Worm (Caenorhabditis elegans) whole organism, early embryonic: ENCODE results near the gene C14C11.7.

Experiments
- B0310.2 ChIP-seq: sonication (generic microtip); optimal IDR thresholded peaks from 2 replicates; lab custom pipeline; 2016; ENCODE audit warnings: mild to moderate bottlenecking, missing genetic modification characterization, missing compliant biosample characterization
- F13C5.2 ChIP-seq: sonication (generic microtip); optimal IDR thresholded peaks from 2 replicates; lab custom pipeline; 2017; ENCODE audit warnings: mild to moderate bottlenecking, missing genetic modification characterization, inconsistent platforms, missing compliant biosample characterization
- aly-1 ChIP-seq: sonication (generic microtip); optimal IDR thresholded peaks from 2 replicates; lab custom pipeline; 2016; ENCODE audit warnings: missing genetic modification characterization, missing compliant biosample characterization
- ama-1 ChIP-seq: fragments of 150-350 bp; optimal IDR thresholded peaks from 2 replicates; lab custom pipeline; 2014
- ceh-13 ChIP-seq: fragments of 200-800 bp; sonication (Bioruptor generic); optimal IDR thresholded peaks from 2 replicates; lab custom pipeline; 2018; ENCODE audit warnings: mild to moderate bottlenecking, missing genetic modification characterization, missing compliant biosample characterization
- ceh-36 ChIP-seq: sonication (generic microtip); optimal IDR thresholded peaks from 2 replicates; lab custom pipeline; 2016; ENCODE audit warnings: missing genetic modification characterization, inconsistent platforms, missing compliant biosample characterization
- ets-7 ChIP-seq: sonication (generic microtip); optimal IDR thresholded peaks from 2 replicates; lab custom pipeline; 2016; ENCODE audit warnings: missing genotype, missing genetic modification characterization, missing compliant biosample characterization
- flt-1 ChIP-seq: fragments of 200-800 bp; sonication (Bioruptor generic); IDR thresholded peaks from 2 replicates; pipeline ENCODE4 v1.3.6; 2022; ENCODE audit warnings: missing genetic modification characterization, missing compliant biosample characterization
- hmbx-1 ChIP-seq: sonication (generic microtip); optimal IDR thresholded peaks from 2 replicates; lab custom pipeline; 2016; ENCODE audit warnings: mild to moderate bottlenecking, missing genetic modification characterization, missing compliant biosample characterization
- hmg-4 ChIP-seq: fragments of 200-800 bp; sonication (Bioruptor generic); optimal IDR thresholded peaks from 2 replicates; lab custom pipeline; 2018; ENCODE audit warnings: mild to moderate bottlenecking, missing genetic modification characterization, missing compliant biosample characterization
- hnd-1 ChIP-seq: sonication (generic microtip); optimal IDR thresholded peaks from 2 replicates; lab custom pipeline; 2016; ENCODE audit warnings: missing genetic modification characterization, missing compliant biosample characterization
- pes-1 ChIP-seq: fragments of 200-800 bp; sonication (Bioruptor generic); IDR thresholded peaks from 2 replicates; pipeline ENCODE4 v1.3.6; 2022; ENCODE audit warnings: missing genetic modification reagents, missing genetic modification characterization, missing compliant biosample characterization
- scrt-1 ChIP-seq: fragments of 200-800 bp; sonication (Bioruptor generic); IDR thresholded peaks from 2 replicates; pipeline ENCODE4 v1.3.6; 2022; ENCODE audit warnings: missing genetic modification characterization, missing compliant biosample characterization
- sea-1 ChIP-seq: fragments of 200-800 bp; sonication (Bioruptor generic); conservative IDR thresholded peaks from 2 replicates; pipeline ENCODE4 v1.3.6; 2022; ENCODE audit warnings: missing genetic modification characterization, missing compliant biosample characterization
- tbx-11 ChIP-seq: fragments of 200-800 bp; sonication (Bioruptor generic); IDR thresholded peaks from 2 replicates; pipeline ENCODE4 v1.3.6; 2022; ENCODE audit warnings: missing genetic modification characterization, missing compliant biosample characterization
- tbx-37 ChIP-seq: fragments of 200-800 bp; sonication (Bioruptor generic); conservative IDR thresholded peaks from 2 replicates; pipeline ENCODE4 v1.3.6; 2022; ENCODE audit warnings: missing genetic modification reagents, missing genetic modification characterization, missing compliant biosample characterization
- tra-4 ChIP-seq: sonication (generic microtip); optimal IDR thresholded peaks from 2 replicates; lab custom pipeline; 2017; ENCODE audit warnings: missing genetic modification characterization, missing compliant biosample characterization

The C14C11.7 gene

DNA sequence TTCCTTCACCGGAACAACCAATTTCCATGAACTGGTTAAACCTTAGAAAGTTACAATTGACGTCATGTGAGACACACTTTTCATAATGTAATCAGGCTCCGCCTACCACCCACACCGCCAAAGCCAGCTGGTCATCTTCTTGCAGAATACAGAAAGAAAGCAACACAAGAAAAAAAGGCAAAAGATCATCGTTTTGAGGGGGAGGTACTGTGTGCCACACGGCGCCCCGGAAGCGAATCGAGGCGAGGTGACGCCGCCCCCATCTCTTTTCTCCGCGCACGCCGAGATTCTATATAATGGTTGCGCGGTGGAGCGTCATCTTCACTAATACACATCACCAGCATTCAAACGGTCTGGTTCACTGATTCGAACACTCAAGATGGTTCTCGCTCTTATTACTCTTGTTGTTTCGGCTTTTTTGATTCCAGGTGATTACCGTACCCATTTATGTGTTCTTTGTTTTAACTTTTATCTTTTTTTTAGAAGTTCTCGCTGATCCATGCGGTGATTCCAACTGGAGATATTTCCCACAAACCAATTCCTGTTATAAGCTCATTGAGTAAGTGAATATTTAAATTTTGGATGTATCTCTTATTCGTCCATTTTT is 34.1 kb upstream of the C14C11.7 start, which contains the start of gene clec-1:
TSS of gene clec-1 (plus strand) at position 320 of the 607 bp plus-strand sequence.
- TF ChIP-seq ama-1 (lab: Kevin White, UChicago), result no peak
- no peak for TF ChIP-seq scrt-1 (GFP tag; lab: Robert Waterston, UW)
- no peak for TF ChIP-seq hnd-1
- no peak for TF ChIP-seq hmbx-1 (tag; lab: Kevin White, UChicago)
- TF ChIP-seq aly-1 (tag; lab: Kevin White, UChicago), result no peak
- no peak for TF ChIP-seq flt-1 (GFP tag; lab: Robert Waterston, UW)
- no peak for TF ChIP-seq tbx-11
- TF ChIP-seq pes-1 (GFP tag; lab: Robert Waterston, UW), result no peak
- no peak for TF ChIP-seq ceh-36 (tag; lab: Kevin White, UChicago)
- TF ChIP-seq sea-1 (GFP tag; lab: Robert Waterston, UW), result no peak
- TF ChIP-seq ets-7 (tag; lab: Kevin White, UChicago), result no peak

DNA sequence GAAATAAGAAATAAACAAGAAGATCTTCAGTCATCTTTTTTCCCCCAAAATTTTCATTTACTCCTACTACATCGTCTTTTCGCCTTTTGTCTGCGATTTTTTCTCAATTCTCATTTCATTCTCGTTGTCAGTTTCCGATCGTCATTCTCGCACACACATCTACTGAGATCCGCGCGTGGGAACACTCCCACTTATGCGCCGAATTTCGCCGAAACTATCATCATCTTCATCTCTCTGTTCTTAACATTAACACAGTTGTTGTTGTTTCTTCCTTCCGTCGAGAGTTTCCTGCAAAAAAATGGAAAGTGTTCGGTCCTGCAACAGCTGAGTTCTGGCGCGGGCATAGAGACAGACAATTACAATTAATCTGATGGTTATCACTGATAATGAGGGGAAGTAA is 31.7 kb upstream of the C14C11.7 start:
- TF ChIP-seq aly-1 (tag; lab: Kevin White, UChicago), result no peak
- no peak for TF ChIP-seq hmbx-1 (tag; lab: Kevin White, UChicago)
- TF ChIP-seq tbx-37 (GFP tag; lab: Robert Waterston, UW), result no peak
- no peak for TF ChIP-seq tbx-11
- TF ChIP-seq hnd-1, result no peak
- TF ChIP-seq F13C5.2 (tag; lab: Kevin White, UChicago), result no peak
- TF ChIP-seq hmg-4 (GFP tag; lab: Kevin White, UChicago), result no peak
- no peak for TF ChIP-seq ceh-13 (GFP tag; lab: Kevin White, UChicago)
- no peak for TF ChIP-seq sea-1 (GFP tag; lab: Robert Waterston, UW)
- no peak for TF ChIP-seq scrt-1 (GFP tag; lab: Robert Waterston, UW)

DNA sequence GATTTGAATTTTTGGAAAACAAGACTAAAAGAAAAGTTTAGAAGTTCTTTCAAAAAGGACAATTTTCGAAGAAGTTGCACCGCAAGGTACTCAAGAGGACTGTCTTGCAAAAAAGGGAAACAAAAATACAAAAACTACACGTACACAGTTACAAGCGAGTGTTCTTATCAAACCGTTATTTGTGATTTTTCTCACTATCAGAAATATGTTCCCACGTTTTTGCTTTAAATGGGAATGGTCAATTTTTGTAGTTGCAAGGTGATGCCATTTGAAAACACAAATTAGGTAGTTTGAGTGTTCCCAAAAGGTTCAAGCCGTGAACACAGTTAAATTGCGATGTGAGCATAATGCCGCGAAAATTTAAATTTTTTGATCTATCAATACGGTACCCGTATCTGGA is 30.3 kb upstream of the C14C11.7 start:
- TF ChIP-seq pes-1 (GFP tag; lab: Robert Waterston, UW), result no peak
- no peak for TF ChIP-seq hmbx-1 (tag; lab: Kevin White, UChicago)
- no peak for TF ChIP-seq tbx-11
- TF ChIP-seq sea-1 (GFP tag; lab: Robert Waterston, UW), result no peak
- TF ChIP-seq tra-4 (tag; lab: Kevin White, UChicago), result no peak
- TF ChIP-seq scrt-1 (GFP tag; lab: Robert Waterston, UW), result no peak
- no peak for TF ChIP-seq ceh-13 (GFP tag; lab: Kevin White, UChicago)
- no peak for TF ChIP-seq ceh-36 (tag; lab: Kevin White, UChicago)
- TF ChIP-seq ets-7 (tag; lab: Kevin White, UChicago), result no peak
- no peak for TF ChIP-seq ama-1 (lab: Kevin White, UChicago)
- TF ChIP-seq hmg-4 (GFP tag; lab: Kevin White, UChicago), result no peak
- TF ChIP-seq F13C5.2 (tag; lab: Kevin White, UChicago), result no peak
- no peak for TF ChIP-seq tbx-37 (GFP tag; lab: Robert Waterston, UW)

DNA sequence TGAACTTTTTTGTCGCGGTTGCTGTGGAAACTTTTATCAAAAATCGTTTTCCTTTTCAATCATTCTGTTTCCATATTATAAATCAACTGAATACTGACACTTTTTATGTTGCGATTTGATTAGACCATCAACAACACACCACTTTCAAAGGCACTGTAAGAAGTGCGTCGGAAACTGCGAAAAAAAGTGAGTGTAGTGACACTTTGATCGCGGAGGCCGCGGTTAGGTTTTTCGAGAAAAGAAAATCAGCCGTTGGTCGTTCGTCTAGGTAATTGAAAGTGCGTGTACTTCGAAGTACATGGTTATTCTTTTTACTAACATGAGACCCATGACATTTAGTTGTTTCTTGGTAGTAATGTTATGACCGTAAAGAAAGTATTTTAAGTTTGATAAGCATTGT is 29.7 kb upstream of the C14C11.7 start:
- TF ChIP-seq B0310.2 (tag; lab: Kevin White, UChicago), result no peak

DNA sequence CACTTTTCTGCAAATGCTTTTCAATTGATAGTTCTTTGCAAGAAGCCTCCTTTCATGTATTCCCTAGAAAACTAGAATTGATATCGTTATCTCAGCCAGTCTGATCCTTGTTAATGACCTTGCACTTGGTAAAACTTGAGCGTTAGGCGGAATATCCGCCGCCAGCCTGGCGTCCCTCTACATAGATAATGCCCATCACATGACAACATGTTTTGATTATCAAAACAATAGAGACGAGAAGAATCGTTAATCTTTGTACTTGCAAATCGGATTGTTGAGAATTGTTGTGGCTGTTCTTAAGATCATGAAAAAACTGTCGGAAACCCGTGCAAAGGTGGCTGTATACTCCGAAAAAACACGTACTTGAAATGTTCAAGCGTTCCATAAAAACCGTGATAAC is 27.7 kb upstream of the C14C11.7 start:
- TF ChIP-seq sea-1 (GFP tag; lab: Robert Waterston, UW) (no peak), tra-4 (tag; lab: Kevin White, UChicago) (no peak), tbx-37 (GFP tag; lab: Robert Waterston, UW) (no peak), scrt-1 (GFP tag; lab: Robert Waterston, UW) (no peak), ama-1 (lab: Kevin White, UChicago) (no peak), ets-7 (tag; lab: Kevin White, UChicago) (no peak), hmbx-1 (tag; lab: Kevin White, UChicago) (no peak)

DNA sequence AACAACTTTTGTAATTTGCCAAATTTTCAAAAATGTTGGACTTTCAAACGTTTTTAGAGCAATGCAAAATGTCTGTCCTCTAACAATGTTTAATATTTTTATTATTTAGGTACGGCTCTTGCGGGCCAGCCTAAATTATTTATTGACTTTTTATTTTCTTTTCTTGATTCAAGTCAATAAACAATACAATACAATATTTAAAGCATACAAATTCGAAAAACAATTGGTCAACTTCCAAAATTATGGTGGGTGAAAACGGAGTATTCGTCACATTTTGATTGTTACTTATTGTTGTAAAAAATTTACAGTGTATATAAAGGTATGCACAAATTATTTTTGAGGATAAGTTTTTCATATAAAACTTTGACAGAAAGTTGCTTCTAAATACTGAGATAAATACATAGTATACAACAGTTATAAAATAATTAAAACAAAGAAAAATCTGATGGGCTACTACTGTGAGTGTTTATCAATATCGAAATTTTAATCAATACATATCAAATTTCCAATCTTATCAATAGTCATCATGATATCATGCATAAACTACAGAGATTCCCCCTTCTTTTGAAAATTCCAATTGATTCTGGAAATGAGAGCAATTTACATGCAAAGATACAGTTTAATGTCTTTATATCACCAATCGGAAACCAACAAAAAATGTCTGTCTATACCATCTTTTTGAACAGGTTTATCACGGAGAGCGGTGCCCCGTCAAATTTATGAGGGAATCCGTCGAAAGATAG is 25.9 kb upstream of the C14C11.7 start, which contains the start of gene F25B4.8:
TSS of gene F25B4.8 (minus strand) at position 51 of the 743 bp plus-strand sequence.
- TF ChIP-seq hnd-1 (no peak), pes-1 (GFP tag; lab: Robert Waterston, UW) (no peak), tra-4 (tag; lab: Kevin White, UChicago) (no peak), tbx-37 (GFP tag; lab: Robert Waterston, UW) (no peak), sea-1 (GFP tag; lab: Robert Waterston, UW) (no peak), scrt-1 (GFP tag; lab: Robert Waterston, UW) (no peak), F13C5.2 (tag; lab: Kevin White, UChicago) (no peak), ama-1 (lab: Kevin White, UChicago) (no peak), flt-1 (GFP tag; lab: Robert Waterston, UW) (no peak), hmg-4 (GFP tag; lab: Kevin White, UChicago) (no peak), tbx-11 (no peak), aly-1 (tag; lab: Kevin White, UChicago) (no peak), ceh-36 (tag; lab: Kevin White, UChicago) (no peak), hmbx-1 (tag; lab: Kevin White, UChicago) (no peak)
